Fruit fly (Drosophila melanogaster): Measurements from ENCODE around the gene CG32572.

DNA sequence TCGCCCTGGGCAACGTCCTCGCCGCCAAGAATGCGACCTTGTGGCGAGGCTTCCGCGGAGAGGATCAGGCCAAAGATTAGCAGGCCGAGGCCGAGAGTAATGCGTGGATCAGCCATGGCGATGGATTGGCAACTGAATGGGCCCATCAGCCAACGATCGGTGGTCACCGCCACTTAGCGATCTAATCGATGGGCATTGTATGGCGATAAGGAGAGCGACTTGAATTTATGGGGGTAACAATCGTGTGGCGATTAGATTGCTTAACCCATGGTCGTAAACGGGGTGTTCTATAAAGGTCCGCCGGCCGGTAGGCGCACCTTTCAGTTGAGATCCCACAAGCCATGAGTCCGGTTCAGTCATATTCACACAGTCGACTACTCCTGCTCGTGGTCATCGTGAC lies 17.2 kb upstream of the CG32572 start, which contains the start of the genes CG9673 and CG4653:
- TF ChIP-seq tio (GFP tag; optimal IDR thresholded peaks at IDR 0.05) (no peak), Tbp (GFP tag; optimal IDR thresholded peaks at IDR 0.05) (no peak), Jarid2 (GFP tag; optimal IDR thresholded peaks at IDR 0.05) (no peak), NK7.1 (GFP tag; optimal IDR thresholded peaks at IDR 0.05) (no peak), CG6854 (GFP tag; optimal IDR thresholded peaks at IDR 0.05) (no peak), CG14441 (GFP tag; IDR thresholded peaks at IDR 0.05) (no peak), CG4282 (GFP tag; optimal IDR thresholded peaks at IDR 0.05) (no peak), D19B (GFP tag; optimal IDR thresholded peaks at IDR 0.05) (no peak), usp (GFP tag; optimal IDR thresholded peaks at IDR 0.05) (no peak)
